Fruit fly (Drosophila melanogaster) whole organism, wandering third instar larva: Measurements from ENCODE around the gene Hel89B.

ENCODE experiments used
- Abd-B ChIP-seq: fragments of >200 bp; optimal IDR thresholded peaks from 2 replicates; lab custom pipeline; 2017; ENCODE audit warnings: missing biosample characterization, missing genetic modification characterization
- CG32264 ChIP-seq: fragments of 200-800 bp; sonication (Bioruptor generic); optimal IDR thresholded peaks from 2 replicates; lab custom pipeline; 2016; ENCODE audit warnings: missing biosample characterization, missing genetic modification characterization
- CrebA ChIP-seq: fragments of 200-800 bp; sonication (Bioruptor generic); optimal IDR thresholded peaks from 2 replicates; lab custom pipeline; 2016; ENCODE audit warnings: missing biosample characterization, mild to moderate bottlenecking, missing genetic modification characterization, borderline replicate concordance
- Dfd ChIP-seq: fragments of >200 bp; optimal IDR thresholded peaks from 2 replicates; lab custom pipeline; 2017; ENCODE audit warnings: missing biosample characterization, missing genetic modification characterization
- Dif ChIP-seq: fragments of 200-275, 200-300 bp; sonication (Bioruptor generic); optimal IDR thresholded peaks from 2 replicates; lab custom pipeline; 2018; ENCODE audit warnings: missing biosample characterization, missing genetic modification characterization; ENCODE audit not compliant: partially characterized antibody
- GATAd ChIP-seq: sonication (Bioruptor generic); optimal IDR thresholded peaks from 2 replicates; lab custom pipeline; 2016; ENCODE audit warnings: missing biosample characterization, missing genetic modification characterization
- HLH106 ChIP-seq: fragments of 200-800 bp; optimal IDR thresholded peaks from 3 replicates; lab custom pipeline; 2019; ENCODE audit warnings: missing biosample characterization, mild to moderate bottlenecking, missing genetic modification characterization, moderate library complexity
- Hnf4 ChIP-seq: fragments of 200-800 bp; sonication (Bioruptor generic); optimal IDR thresholded peaks from 2 replicates; lab custom pipeline; 2016; ENCODE audit warnings: missing biosample characterization, mild to moderate bottlenecking, missing genetic modification characterization
- Hr78 ChIP-seq: fragments of >200 bp; optimal IDR thresholded peaks from 2 replicates; lab custom pipeline; 2017; ENCODE audit warnings: missing biosample characterization, missing genetic modification characterization
- Jra ChIP-seq: sonication (Bioruptor generic); optimal IDR thresholded peaks from 2 replicates; lab custom pipeline; 2016; ENCODE audit warnings: missing biosample characterization, missing genetic modification characterization
- Myc ChIP-seq: fragments of >200 bp; optimal IDR thresholded peaks from 2 replicates; lab custom pipeline; 2017
- N ChIP-seq: fragments of >200 bp; optimal IDR thresholded peaks from 2 replicates; lab custom pipeline; 2018; ENCODE audit warnings: missing biosample characterization, missing external identifiers, missing genetic modification characterization
- OdsH ChIP-seq: fragments of 200-800 bp; sonication (Bioruptor generic); optimal IDR thresholded peaks from 2 replicates; lab custom pipeline; 2016; ENCODE audit warnings: missing biosample characterization, mild to moderate bottlenecking, missing genetic modification characterization
- Rel ChIP-seq, 2 experiments: fragments of 200-800 bp; sonication (Bioruptor generic) in 1 of 2; optimal IDR thresholded peaks; 2 replicates in 1 of 2; 3 replicates in 1 of 2; lab custom pipeline; 2016 to 2019; ENCODE audit warnings: mild to moderate bottlenecking in 2 of 2, missing biosample characterization in 2 of 2, missing genetic modification characterization in 2 of 2, moderate library complexity in 1 of 2
- Sp1 ChIP-seq: fragments of 200-800 bp; sonication (Bioruptor generic); optimal IDR thresholded peaks from 3 replicates; lab custom pipeline; 2019; ENCODE audit warnings: missing biosample characterization, mild to moderate bottlenecking, missing genetic modification characterization, moderate library complexity
- Vsx2 ChIP-seq: fragments of 200-300, 225-300 bp; sonication (Bioruptor generic); optimal IDR thresholded peaks from 2 replicates; lab custom pipeline; 2018; ENCODE audit warnings: missing biosample characterization, missing genetic modification characterization; ENCODE audit not compliant: partially characterized antibody
- br ChIP-seq: fragments of 200-800 bp; sonication (Bioruptor generic); optimal IDR thresholded peaks from 2 replicates; lab custom pipeline; 2016; ENCODE audit warnings: missing biosample characterization, missing genetic modification characterization
- brk ChIP-seq: fragments of 200-800 bp; sonication (Bioruptor generic); optimal IDR thresholded peaks from 2 replicates; lab custom pipeline; 2016; ENCODE audit warnings: missing biosample characterization, mild to moderate bottlenecking, missing genetic modification characterization
- dl ChIP-seq, 2 experiments: fragments of 175-275, 200-275 bp in 1 of 2; fragments of 200-275 bp in 1 of 2; sonication (Bioruptor generic); optimal IDR thresholded peaks; lab custom pipeline; 2018; ENCODE audit warnings: mild to moderate bottlenecking in 2 of 2, missing biosample characterization in 2 of 2, missing genetic modification characterization in 2 of 2, moderate library complexity in 2 of 2; ENCODE audit not compliant: partially characterized antibody in 2 of 2, insufficient read depth in 1 of 2
- dmrt93B ChIP-seq: fragments of 200-800 bp; sonication (Bioruptor generic); optimal IDR thresholded peaks from 2 replicates; lab custom pipeline; 2018; ENCODE audit warnings: missing biosample characterization, mild to moderate bottlenecking, missing genetic modification characterization
- dsf ChIP-seq: sonication (Bioruptor generic); optimal IDR thresholded peaks from 2 replicates; lab custom pipeline; 2016; ENCODE audit warnings: missing biosample characterization, missing genetic modification characterization, borderline replicate concordance
- ey ChIP-seq: fragments of 200-800 bp; sonication (Bioruptor generic); optimal IDR thresholded peaks from 2 replicates; lab custom pipeline; 2016; ENCODE audit warnings: missing biosample characterization, missing genetic modification characterization
- foxo ChIP-seq, 2 experiments: fragments of 200-800 bp; sonication (Bioruptor generic); optimal IDR thresholded peaks; 2 replicates in 1 of 2; 3 replicates in 1 of 2; lab custom pipeline; 2016 to 2017; ENCODE audit warnings: missing biosample characterization in 2 of 2, missing genetic modification characterization in 2 of 2
- h ChIP-seq: fragments of 200-800 bp; sonication (Bioruptor generic); optimal IDR thresholded peaks from 3 replicates; lab custom pipeline; 2016; ENCODE audit warnings: missing biosample characterization, mild to moderate bottlenecking, missing genetic modification characterization
- jim ChIP-seq: fragments of 175-275, 200-325 bp; sonication (Bioruptor generic); optimal IDR thresholded peaks from 2 replicates; lab custom pipeline; 2016; ENCODE audit warnings: missing biosample characterization, mild to moderate bottlenecking, missing genetic modification characterization
- psq ChIP-seq: fragments of 200-800 bp; sonication (Bioruptor generic); optimal IDR thresholded peaks from 3 replicates; lab custom pipeline; 2017; ENCODE audit warnings: missing biosample characterization, mild to moderate bottlenecking, missing genetic modification characterization, moderate library complexity
- rgr ChIP-seq: fragments of 200-800 bp; sonication (Bioruptor generic); optimal IDR thresholded peaks from 3 replicates; lab custom pipeline; 2016; ENCODE audit warnings: missing biosample characterization, mild to moderate bottlenecking, missing genetic modification characterization
- sage ChIP-seq: fragments of 200-800 bp; sonication (Bioruptor generic); optimal IDR thresholded peaks from 2 replicates; lab custom pipeline; 2016; ENCODE audit warnings: missing biosample characterization, mild to moderate bottlenecking, missing genetic modification characterization
- sv ChIP-seq: fragments of 200-800 bp; sonication (Bioruptor generic); optimal IDR thresholded peaks from 3 replicates; lab custom pipeline; 2016; ENCODE audit warnings: missing biosample characterization, missing genetic modification characterization
- tai ChIP-seq: sonication (Bioruptor generic); optimal IDR thresholded peaks from 2 replicates; lab custom pipeline; 2016; ENCODE audit warnings: missing biosample characterization, missing genetic modification characterization
- woc ChIP-seq: sonication (Bioruptor generic); optimal IDR thresholded peaks from 2 replicates; lab custom pipeline; 2016; ENCODE audit warnings: missing biosample characterization, mild to moderate bottlenecking, missing genetic modification characterization

The Hel89B gene

dm6 chr3R:15993815-15994572 lies 20.9 kb downstream of the Hel89B start:
- TF ChIP-seq ey: no peak
- no peak for TF ChIP-seq brk (GFP tag; lab: Kevin White, UChicago)
- no peak for TF ChIP-seq CrebA
- TF ChIP-seq Dfd (GFP tag; lab: Kevin White, UChicago): no peak
- TF ChIP-seq tai: no peak
- no peak for TF ChIP-seq Jra (GFP tag; lab: Kevin White, UChicago)
- TF ChIP-seq Hnf4 (GFP tag; lab: Kevin White, UChicago): no peak
- no peak for TF ChIP-seq Dif (GFP tag; lab: Kevin White, UChicago)

DNA sequence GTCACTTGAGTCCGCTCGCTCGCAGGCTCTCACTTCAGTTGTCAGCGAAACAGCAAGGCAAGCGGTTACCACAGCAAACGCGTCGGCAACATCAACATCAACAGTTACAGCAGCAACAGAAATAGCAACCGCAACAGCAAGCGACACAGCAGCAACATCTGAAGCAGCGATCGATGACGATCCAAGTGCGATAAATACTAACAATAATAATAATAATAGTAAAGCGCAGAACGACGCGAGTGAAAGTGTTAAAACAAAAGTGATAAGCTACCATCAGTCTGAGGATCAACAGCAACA lies 21.4 kb downstream of the Hel89B start:
- no peak for TF ChIP-seq HLH106 (tag; lab: Kevin White, UChicago)
- no peak for TF ChIP-seq Myc (lab: Kevin White, UChicago)
- no peak for TF ChIP-seq h (GFP tag; lab: Kevin White, UChicago)
- no peak for TF ChIP-seq ey
- TF ChIP-seq psq (GFP tag; lab: Kevin White, UChicago): no peak
- TF ChIP-seq foxo (GFP tag; optimal IDR thresholded peaks at IDR 0.05; lab: Kevin White, UChicago): no peak
- no peak for TF ChIP-seq Hnf4 (GFP tag; lab: Kevin White, UChicago)
- TF ChIP-seq br (GFP tag; lab: Kevin White, UChicago): no peak
- no peak for TF ChIP-seq dsf
- TF ChIP-seq woc (GFP tag; lab: Kevin White, UChicago): no peak
- no peak for TF ChIP-seq OdsH (GFP tag; lab: Kevin White, UChicago)
- no peak for TF ChIP-seq Sp1 (GFP tag; lab: Kevin White, UChicago)
- no peak for TF ChIP-seq GATAd (GFP tag; lab: Kevin White, UChicago)
- no peak for TF ChIP-seq Abd-B (GFP tag; lab: Kevin White, UChicago)
- TF ChIP-seq dmrt93B (GFP tag; lab: Kevin White, UChicago): no peak
- TF ChIP-seq tai: no peak
- no peak for TF ChIP-seq Vsx2 (GFP tag; lab: Kevin White, UChicago)
- no peak for TF ChIP-seq sage (GFP tag; lab: Kevin White, UChicago)

DNA sequence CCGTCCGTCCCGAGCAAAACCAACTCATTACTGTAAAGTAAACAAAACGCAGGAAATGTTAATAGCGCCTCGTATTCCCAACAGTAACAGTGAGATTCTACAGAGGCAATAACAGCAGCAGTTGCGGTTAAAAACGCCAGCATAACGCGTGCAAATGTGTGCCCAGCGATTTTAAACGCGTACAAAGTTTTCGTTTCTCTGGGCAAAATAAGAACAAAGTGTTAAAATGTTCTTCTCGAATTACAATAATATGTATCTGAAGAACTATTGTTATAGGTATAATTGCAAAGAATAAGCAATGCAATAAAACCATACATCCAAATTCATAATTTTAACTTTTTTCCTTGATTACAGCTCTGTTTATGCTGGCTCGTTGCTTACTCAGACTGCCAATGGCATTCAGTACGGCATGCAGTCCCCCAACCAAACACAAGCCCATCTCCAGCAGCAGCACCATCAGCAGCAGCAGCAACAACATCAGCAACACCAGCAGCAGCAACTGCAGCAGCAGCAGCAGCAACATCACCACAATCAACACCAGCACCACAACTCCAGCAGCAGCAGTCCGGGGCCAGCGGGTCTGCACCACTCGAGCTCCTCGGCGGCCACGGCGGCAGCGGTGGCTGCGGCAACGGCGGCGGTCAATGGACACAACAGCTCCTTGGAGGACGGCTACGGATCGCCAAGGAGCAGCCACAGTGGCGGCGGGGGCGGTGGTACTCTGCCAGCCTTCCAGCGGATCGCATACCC lies 26.0 kb downstream of the Hel89B start:
- no peak for TF ChIP-seq h (GFP tag; lab: Kevin White, UChicago)
- no peak for TF ChIP-seq Abd-B (GFP tag; lab: Kevin White, UChicago)
- TF ChIP-seq jim (GFP tag; lab: Kevin White, UChicago): no peak
- peak; percentile 82 for TF ChIP-seq Myc (lab: Kevin White, UChicago)
- TF ChIP-seq Vsx2 (GFP tag; lab: Kevin White, UChicago): no peak
- TF ChIP-seq br (GFP tag; lab: Kevin White, UChicago): no peak
- no peak for TF ChIP-seq psq (GFP tag; lab: Kevin White, UChicago)
- no peak for TF ChIP-seq dl (GFP tag; optimal IDR thresholded peaks at IDR 0.05; lab: Kevin White, UChicago; ENCODE audit: insufficient read depth in 1 of 2, partially characterized antibody in 2 of 2)
- TF ChIP-seq N (GFP tag; lab: Kevin White, UChicago): no peak
- no peak for TF ChIP-seq Hr78
- TF ChIP-seq foxo (GFP tag; optimal IDR thresholded peaks at IDR 0.05; lab: Kevin White, UChicago): no peak
- peak; percentile 94 for TF ChIP-seq Dfd (GFP tag; lab: Kevin White, UChicago)
- no peak for TF ChIP-seq brk (GFP tag; lab: Kevin White, UChicago)
- TF ChIP-seq sv (GFP tag; lab: Kevin White, UChicago): no peak
- no peak for TF ChIP-seq CG32264 (GFP tag; lab: Kevin White, UChicago)

- TF ChIP-seq Rel (GFP tag; optimal IDR thresholded peaks at IDR 0.05; lab: Kevin White, UChicago) (no peak), Rel (tag; optimal IDR thresholded peaks at IDR 0.05; lab: Kevin White, UChicago) (peak; percentile 37), rgr (GFP tag; lab: Kevin White, UChicago) (peak; percentile 15), CrebA (no peak), h (GFP tag; lab: Kevin White, UChicago) (peak; percentile 36), Abd-B (GFP tag; lab: Kevin White, UChicago) (no peak), Hnf4 (GFP tag; lab: Kevin White, UChicago) (peak; percentile 29), Myc (lab: Kevin White, UChicago) (peak; percentile 73), foxo (GFP tag; optimal IDR thresholded peaks at IDR 0.05; lab: Kevin White, UChicago) (peak in 1 of 2 experiments; percentile 12), N (GFP tag; lab: Kevin White, UChicago) (peak; percentile 52)
Measured at dm6 chr3R:16004015-16004414, 30.9 kb downstream of the Hel89B start.
